Worm (Caenorhabditis elegans): Measurements from ENCODE around the gene lurp-1.

- TF ChIP-seq tab-1 (GFP tag; IDR thresholded peaks at IDR 0.05) (no peak), ztf-23 (GFP tag; IDR thresholded peaks at IDR 0.05) (no peak), T22C8.4 (GFP tag; IDR thresholded peaks at IDR 0.05) (no peak), cog-1 (tag; optimal IDR thresholded peaks at IDR 0.05) (no peak), flt-1 (GFP tag; IDR thresholded peaks at IDR 0.05) (no peak)
Observed at ce11 chrII:10870698-10871097, 10.0 kb upstream of the lurp-1 start.
